Fruit fly (Drosophila melanogaster) whole organism: ENCODE data around the gene CG4230.

Source experiments
- CG8478 ChIP-seq: fragments of >200 bp; optimal IDR thresholded peaks from 2 replicates; lab custom pipeline; 2018; ENCODE audit warnings: inconsistent platforms
- Dll ChIP-seq: fragments of >200 bp; optimal IDR thresholded peaks from 2 replicates; lab custom pipeline; 2017
- EcR ChIP-seq, 2 experiments: fragments of >200 bp; optimal IDR thresholded peaks; 2 replicates each; lab custom pipeline; 2017; ENCODE audit warnings: missing biosample characterization in 2 of 2, missing genetic modification characterization in 2 of 2, missing genetic modification reagents in 2 of 2
- pan ChIP-seq: fragments of >200 bp; optimal IDR thresholded peaks from 2 replicates; lab custom pipeline; 2017
- psq ChIP-seq: fragments of >200 bp; optimal IDR thresholded peaks from 2 replicates; lab custom pipeline; 2017
- usp ChIP-seq: fragments of >200 bp; optimal IDR thresholded peaks from 2 replicates; lab custom pipeline; 2017; ENCODE audit warnings: missing biosample characterization, missing genetic modification characterization, mixed read lengths

CG4230 gene

dm6 chr2L:5107626-5108272 is 11.7 kb downstream of the CG4230 start:
- TF ChIP-seq pan (lab: Kevin White, UChicago) (peak; percentile 58), Dll (lab: Kevin White, UChicago) (no peak)

- TF ChIP-seq EcR (GFP tag; optimal IDR thresholded peaks at IDR 0.05; lab: Kevin White, UChicago): no peak
- TF ChIP-seq pan (lab: Kevin White, UChicago): no peak
- TF ChIP-seq psq: no peak
- no peak for TF ChIP-seq usp (GFP tag; lab: Kevin White, UChicago)
- TF ChIP-seq Dll (lab: Kevin White, UChicago): no peak
- TF ChIP-seq CG8478 (lab: Kevin White, UChicago): no peak
Measured at dm6 chr2L:5108273-5108653, 12.2 kb downstream of the CG4230 start.

dm6 chr2L:5109059-5109458 is 13.0 kb downstream of the CG4230 start:
- TF ChIP-seq CG8478 (lab: Kevin White, UChicago) (no peak), pan (lab: Kevin White, UChicago) (no peak), EcR (GFP tag; optimal IDR thresholded peaks at IDR 0.05; lab: Kevin White, UChicago) (no peak), psq (no peak), usp (GFP tag; lab: Kevin White, UChicago) (no peak), Dll (lab: Kevin White, UChicago) (no peak)

dm6 chr2L:5111261-5111922 is 15.4 kb downstream of the CG4230 start:
- TF ChIP-seq pan (lab: Kevin White, UChicago) (no peak), psq (no peak), EcR (GFP tag; optimal IDR thresholded peaks at IDR 0.05; lab: Kevin White, UChicago) (no peak), CG8478 (lab: Kevin White, UChicago) (no peak), usp (GFP tag; lab: Kevin White, UChicago) (no peak), Dll (lab: Kevin White, UChicago) (no peak)

- TF ChIP-seq psq (no peak), CG8478 (lab: Kevin White, UChicago) (no peak), EcR (GFP tag; optimal IDR thresholded peaks at IDR 0.05; lab: Kevin White, UChicago) (no peak), pan (lab: Kevin White, UChicago) (no peak), usp (GFP tag; lab: Kevin White, UChicago) (no peak), Dll (lab: Kevin White, UChicago) (no peak)
Measured at dm6 chr2L:5113480-5114118, 17.6 kb downstream of the CG4230 start.

dm6 chr2L:5114879-5115278 is 18.9 kb downstream of the CG4230 start:
- TF ChIP-seq EcR (GFP tag; optimal IDR thresholded peaks at IDR 0.05; lab: Kevin White, UChicago) (no peak), pan (lab: Kevin White, UChicago) (no peak), CG8478 (lab: Kevin White, UChicago) (no peak), psq (no peak), Dll (lab: Kevin White, UChicago) (no peak), usp (GFP tag; lab: Kevin White, UChicago) (no peak)

- no peak for TF ChIP-seq CG8478 (lab: Kevin White, UChicago)
- no peak for TF ChIP-seq usp (GFP tag; lab: Kevin White, UChicago)
- no peak for TF ChIP-seq EcR (GFP tag; optimal IDR thresholded peaks at IDR 0.05; lab: Kevin White, UChicago)
- no peak for TF ChIP-seq pan (lab: Kevin White, UChicago)
- TF ChIP-seq psq: no peak
- no peak for TF ChIP-seq Dll (lab: Kevin White, UChicago)
Measured at dm6 chr2L:5116489-5116888, 20.5 kb downstream of the CG4230 start.

- TF ChIP-seq psq: no peak
- no peak for TF ChIP-seq Dll (lab: Kevin White, UChicago)
- no peak for TF ChIP-seq pan (lab: Kevin White, UChicago)
- no peak for TF ChIP-seq usp (GFP tag; lab: Kevin White, UChicago)
- no peak for TF ChIP-seq EcR (GFP tag; optimal IDR thresholded peaks at IDR 0.05; lab: Kevin White, UChicago)
- TF ChIP-seq CG8478 (lab: Kevin White, UChicago): no peak
Measured at dm6 chr2L:5117054-5117453, 21.0 kb downstream of the CG4230 start.

- no peak for TF ChIP-seq Dll (lab: Kevin White, UChicago)
- no peak for TF ChIP-seq usp (GFP tag; lab: Kevin White, UChicago)
- no peak for TF ChIP-seq EcR (GFP tag; optimal IDR thresholded peaks at IDR 0.05; lab: Kevin White, UChicago)
- no peak for TF ChIP-seq psq
- TF ChIP-seq CG8478 (lab: Kevin White, UChicago): no peak
- TF ChIP-seq pan (lab: Kevin White, UChicago): no peak
Measured at dm6 chr2L:5119640-5120039, 23.6 kb downstream of the CG4230 start.

- TF ChIP-seq pan (lab: Kevin White, UChicago) (no peak), usp (GFP tag; lab: Kevin White, UChicago) (no peak), Dll (lab: Kevin White, UChicago) (peak; percentile 31)
Measured at dm6 chr2L:5145247-5146197, 49.5 kb downstream of the CG4230 start.
